Worm (Caenorhabditis elegans) whole organism, mixed stage, embryonic: ENCODE results near the gene R05H5.7.

Source experiments
- ceh-39 ChIP-seq: fragments of 150-350 bp; optimal IDR thresholded peaks from 2 replicates; lab custom pipeline; 2014; ENCODE audit warnings: missing biosample characterization, missing genetic modification characterization
- ces-1 ChIP-seq: fragments of 150-350 bp; optimal IDR thresholded peaks from 2 replicates; lab custom pipeline; 2014; ENCODE audit warnings: missing biosample characterization, missing genetic modification reagents, missing genetic modification characterization
- lsy-2 ChIP-seq: fragments of 150-350 bp; optimal IDR thresholded peaks from 2 replicates; lab custom pipeline; 2014; ENCODE audit warnings: missing biosample characterization, missing genetic modification characterization
- mep-1 ChIP-seq: fragments of 150-350 bp; optimal IDR thresholded peaks from 2 replicates; lab custom pipeline; 2017; ENCODE audit warnings: missing biosample characterization, missing genetic modification reagents, missing genetic modification characterization, inconsistent platforms
- snpc-4 ChIP-seq: fragments of 150-350 bp; optimal IDR thresholded peaks from 2 replicates; lab custom pipeline; 2014; ENCODE audit warnings: missing biosample characterization, missing genetic modification characterization

ce11 chrII:10198486-10198885, 6.2 kb downstream of the R05H5.7 start:
- TF ChIP-seq mep-1 (no peak), ces-1 (GFP tag; lab: Kevin White, UChicago) (no peak), ceh-39 (no peak), lsy-2 (no peak), snpc-4 (tag; lab: Kevin White, UChicago) (no peak)
